Fruit fly (Drosophila melanogaster): ENCODE results near the gene Golgin104.

DNA sequence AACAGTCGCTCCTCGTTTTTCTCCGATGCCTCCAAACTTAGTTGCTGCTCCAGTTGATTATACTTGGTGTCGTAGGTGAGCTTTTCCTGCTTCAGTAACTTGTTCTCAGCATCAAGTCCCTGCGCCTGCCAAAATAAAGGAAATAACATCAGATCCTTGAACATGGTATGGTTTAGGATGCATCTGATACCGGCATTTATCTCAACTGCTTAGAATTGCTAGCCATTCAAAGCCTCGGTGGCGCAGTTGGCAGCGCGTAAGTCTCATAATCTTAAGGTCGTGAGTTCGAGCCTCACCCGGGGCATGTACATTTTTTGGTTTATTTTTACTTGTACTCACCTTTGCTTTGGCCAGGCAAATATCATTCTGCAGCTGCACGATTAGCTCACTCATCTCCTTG is 2.1 kb downstream of the Golgin104 start:
- TF ChIP-seq CG7045 (GFP tag; optimal IDR thresholded peaks at IDR 0.05) = no peak
- TF ChIP-seq ovo (GFP tag; optimal IDR thresholded peaks at IDR 0.05) = no peak
- TF ChIP-seq CG7101 (tag; optimal IDR thresholded peaks at IDR 0.05) = no peak
- TF ChIP-seq CG33017 (tag; optimal IDR thresholded peaks at IDR 0.05) = no peak
- TF ChIP-seq CG1620 (GFP tag; optimal IDR thresholded peaks at IDR 0.05) = no peak
- no peak for TF ChIP-seq CG12768 (GFP tag; optimal IDR thresholded peaks at IDR 0.05)
- TF ChIP-seq Crg-1 (GFP tag; optimal IDR thresholded peaks at IDR 0.05) = no peak
- no peak for TF ChIP-seq CG14711 (tag; optimal IDR thresholded peaks at IDR 0.05)
- no peak for TF ChIP-seq CG5204 (GFP tag; optimal IDR thresholded peaks at IDR 0.05)
- TF ChIP-seq Clk (GFP tag; optimal IDR thresholded peaks at IDR 0.05) = no peak

Data from whole organism, adult.